Worm (Caenorhabditis elegans): ENCODE measurements around the gene F16G10.10.

- TF ChIP-seq T22C8.4 (GFP tag; IDR thresholded peaks at IDR 0.05) (no peak), ztf-23 (GFP tag; IDR thresholded peaks at IDR 0.05) (no peak), tab-1 (GFP tag; IDR thresholded peaks at IDR 0.05) (no peak), ztf-29 (GFP tag; IDR thresholded peaks at IDR 0.05) (no peak), klf-2 (GFP tag; conservative IDR thresholded peaks at IDR 0.05) (no peak), cog-1 (tag; optimal IDR thresholded peaks at IDR 0.05) (no peak)
Measured at ce11 chrII:2390884-2391283, at the start of gene F16G10.10.

Measured in whole organism, midembryonic.